Worm (Caenorhabditis elegans) whole organism, mixed stage, embryonic: ENCODE measurements around the gene rips-1.

Experiments
- M03D4.4 ChIP-seq: sonication (generic microtip); optimal IDR thresholded peaks from 2 replicates; lab custom pipeline; 2017; ENCODE audit warnings: mild to moderate bottlenecking, missing genetic modification characterization, missing compliant biosample characterization
- bed-3 ChIP-seq: fragments of 200-800 bp; sonication (Bioruptor generic); optimal IDR thresholded peaks from 3 replicates; lab custom pipeline; 2018; ENCODE audit warnings: mild to moderate bottlenecking, missing genetic modification characterization, moderate library complexity, missing compliant biosample characterization
- blmp-1 ChIP-seq: fragments of 150-350 bp; optimal IDR thresholded peaks from 2 replicates; lab custom pipeline; 2014; ENCODE audit warnings: missing biosample characterization, missing genetic modification characterization
- ceh-83 ChIP-seq: fragments of 200-800 bp; sonication (Bioruptor generic); optimal IDR thresholded peaks from 2 replicates; lab custom pipeline; 2018; ENCODE audit warnings: mild to moderate bottlenecking, missing genetic modification characterization, missing compliant biosample characterization
- ces-1 ChIP-seq: fragments of 150-350 bp; optimal IDR thresholded peaks from 2 replicates; lab custom pipeline; 2014; ENCODE audit warnings: missing biosample characterization, missing genetic modification reagents, missing genetic modification characterization
- cnd-1 ChIP-seq: fragments of 200-800 bp; sonication (Bioruptor generic); optimal IDR thresholded peaks from 2 replicates; lab custom pipeline; 2018; ENCODE audit warnings: mild to moderate bottlenecking, missing genetic modification characterization, missing compliant biosample characterization
- drap-1 ChIP-seq: fragments of 200-800 bp; sonication (Bioruptor generic); optimal IDR thresholded peaks from 3 replicates; lab custom pipeline; 2018; ENCODE audit warnings: mild to moderate bottlenecking, missing genetic modification characterization, missing compliant biosample characterization
- elt-1 ChIP-seq: sonication (generic microtip); optimal IDR thresholded peaks from 2 replicates; lab custom pipeline; 2017; ENCODE audit warnings: missing genetic modification characterization, mild to moderate bottlenecking, missing compliant biosample characterization, antibody characterized with exemption, moderate library complexity, borderline replicate concordance; ENCODE audit not compliant: insufficient read depth
- elt-3 ChIP-seq: fragments of 150-350 bp; optimal IDR thresholded peaks from 2 replicates; lab custom pipeline; 2014; ENCODE audit warnings: missing biosample characterization, missing genetic modification characterization
- flh-1 ChIP-seq: fragments of 200-800 bp; sonication (Bioruptor generic); optimal IDR thresholded peaks from 2 replicates; lab custom pipeline; 2018; ENCODE audit warnings: mild to moderate bottlenecking, missing genetic modification characterization, moderate library complexity, missing compliant biosample characterization
- ham-2 ChIP-seq: fragments of 200-800 bp; sonication (Bioruptor generic); optimal IDR thresholded peaks from 2 replicates; lab custom pipeline; 2018; ENCODE audit warnings: mild to moderate bottlenecking, missing genetic modification characterization, missing compliant biosample characterization
- hlh-1 ChIP-seq: fragments of 150-350 bp; optimal IDR thresholded peaks from 2 replicates; lab custom pipeline; 2014; ENCODE audit warnings: missing biosample characterization, missing genetic modification reagents, missing genetic modification characterization
- lin-13 ChIP-seq: fragments of 150-350 bp; optimal IDR thresholded peaks from 2 replicates; lab custom pipeline; 2014; ENCODE audit warnings: missing biosample characterization, missing genetic modification characterization
- lsy-2 ChIP-seq: fragments of 150-350 bp; optimal IDR thresholded peaks from 2 replicates; lab custom pipeline; 2014; ENCODE audit warnings: missing biosample characterization, missing genetic modification characterization
- mab-5 ChIP-seq: fragments of 150-350 bp; optimal IDR thresholded peaks from 2 replicates; lab custom pipeline; 2014; ENCODE audit warnings: missing biosample characterization, missing genetic modification characterization
- mep-1 ChIP-seq: fragments of 150-350 bp; optimal IDR thresholded peaks from 2 replicates; lab custom pipeline; 2017; ENCODE audit warnings: missing biosample characterization, missing genetic modification reagents, missing genetic modification characterization, inconsistent platforms
- mls-2 ChIP-seq: sonication (generic microtip); optimal IDR thresholded peaks from 2 replicates; lab custom pipeline; 2016; ENCODE audit warnings: mild to moderate bottlenecking, missing genetic modification characterization, moderate library complexity, missing compliant biosample characterization
- nhr-12 ChIP-seq: fragments of 150-350 bp; optimal IDR thresholded peaks from 2 replicates; lab custom pipeline; 2014; ENCODE audit warnings: missing biosample characterization, missing genetic modification characterization
- nhr-2 ChIP-seq: fragments of 150-350 bp; optimal IDR thresholded peaks from 2 replicates; lab custom pipeline; 2014; ENCODE audit warnings: missing biosample characterization, missing genetic modification characterization
- nhr-237 ChIP-seq: fragments of 150-350 bp; optimal IDR thresholded peaks from 2 replicates; lab custom pipeline; 2014; ENCODE audit warnings: missing biosample characterization, missing genetic modification characterization
- nhr-28 ChIP-seq: fragments of 150-350 bp; optimal IDR thresholded peaks from 2 replicates; lab custom pipeline; 2014; ENCODE audit warnings: missing biosample characterization, missing genetic modification characterization
- nhr-76 ChIP-seq: sonication (generic microtip); optimal IDR thresholded peaks from 2 replicates; lab custom pipeline; 2017; ENCODE audit warnings: missing biosample characterization, missing genetic modification characterization
- pha-4 ChIP-seq: fragments of 150-350 bp; optimal IDR thresholded peaks from 2 replicates; lab custom pipeline; 2018; ENCODE audit warnings: missing biosample characterization, missing genetic modification reagents, missing genetic modification characterization
- sem-2 ChIP-seq: fragments of 200-800 bp; sonication (Bioruptor generic); optimal IDR thresholded peaks from 2 replicates; lab custom pipeline; 2018; ENCODE audit warnings: mild to moderate bottlenecking, missing genetic modification characterization, missing compliant biosample characterization
- sptf-1 ChIP-seq: sonication (generic microtip); optimal IDR thresholded peaks from 2 replicates; lab custom pipeline; 2017; ENCODE audit warnings: mild to moderate bottlenecking, missing genetic modification characterization, moderate library complexity, missing compliant biosample characterization
- tbx-8 ChIP-seq: fragments of 200-800 bp; sonication (Bioruptor generic); optimal IDR thresholded peaks from 2 replicates; lab custom pipeline; 2018; ENCODE audit warnings: mild to moderate bottlenecking, missing genetic modification characterization, moderate library complexity, missing compliant biosample characterization
- unc-120 ChIP-seq: sonication (generic microtip); optimal IDR thresholded peaks from 2 replicates; lab custom pipeline; 2017; ENCODE audit warnings: missing genetic modification characterization, missing compliant biosample characterization; ENCODE audit not compliant: poor library complexity, severe bottlenecking
- unc-39 ChIP-seq: fragments of 150-350 bp; optimal IDR thresholded peaks from 2 replicates; lab custom pipeline; 2014; ENCODE audit warnings: missing biosample characterization, missing genetic modification characterization

The rips-1 gene

ce11 chrV:3768270-3768669, 3.6 kb upstream of the rips-1 start, which contains the start of gene R08E5.4:
TSS of gene R08E5.4 (plus strand) at chrV:3768570.
- no peak for TF ChIP-seq tbx-8 (GFP tag; lab: Kevin White, UChicago)

ce11 chrV:3773618-3774017, 1.8 kb downstream of the rips-1 start:
- TF ChIP-seq mep-1 (tag; lab: Kevin White, UChicago) (no peak), nhr-2 (tag; lab: Kevin White, UChicago) (no peak), unc-120 (tag; lab: Kevin White, UChicago) (no peak), nhr-237 (tag; lab: Kevin White, UChicago) (no peak), sptf-1 (no peak), ceh-83 (GFP tag; lab: Kevin White, UChicago) (no peak), drap-1 (no peak), nhr-28 (tag; lab: Kevin White, UChicago) (no peak), cnd-1 (tag; lab: Kevin White, UChicago) (no peak), mls-2 (tag; lab: Kevin White, UChicago) (no peak), ham-2 (GFP tag; lab: Kevin White, UChicago) (no peak), blmp-1 (tag; lab: Kevin White, UChicago) (no peak), ces-1 (GFP tag; lab: Kevin White, UChicago) (no peak), sem-2 (GFP tag; lab: Kevin White, UChicago) (no peak), M03D4.4 (tag; lab: Kevin White, UChicago) (no peak), nhr-76 (no peak), pha-4 (tag; lab: Kevin White, UChicago) (no peak), elt-3 (no peak), unc-39 (tag; lab: Kevin White, UChicago) (no peak)

- TF ChIP-seq bed-3 = no peak
- no peak for TF ChIP-seq hlh-1 (tag; lab: Kevin White, UChicago)
- no peak for TF ChIP-seq unc-120 (tag; lab: Kevin White, UChicago)
- TF ChIP-seq ces-1 (GFP tag; lab: Kevin White, UChicago) = no peak
- TF ChIP-seq ham-2 (GFP tag; lab: Kevin White, UChicago) = no peak
- no peak for TF ChIP-seq elt-1 (tag; lab: Kevin White, UChicago)
- TF ChIP-seq blmp-1 (tag; lab: Kevin White, UChicago) = no peak
- no peak for TF ChIP-seq nhr-12 (tag; lab: Kevin White, UChicago)
Measured at ce11 chrV:3774653-3775052, 2.8 kb downstream of the rips-1 start.

ce11 chrV:3776086-3776589, 4.3 kb downstream of the rips-1 start, which contains the start of gene cysl-3:
TSS of gene cysl-3 (minus strand) at chrV:3776136.
- TF ChIP-seq mls-2 (tag; lab: Kevin White, UChicago) = no peak
- no peak for TF ChIP-seq ces-1 (GFP tag; lab: Kevin White, UChicago)
- no peak for TF ChIP-seq elt-1 (tag; lab: Kevin White, UChicago)
- no peak for TF ChIP-seq flh-1 (GFP tag; lab: Kevin White, UChicago)
- TF ChIP-seq sptf-1 = no peak
- TF ChIP-seq M03D4.4 (tag; lab: Kevin White, UChicago) = no peak
- no peak for TF ChIP-seq mab-5 (tag; lab: Kevin White, UChicago)
- TF ChIP-seq nhr-2 (tag; lab: Kevin White, UChicago) = no peak
- TF ChIP-seq nhr-28 (tag; lab: Kevin White, UChicago) = no peak
- TF ChIP-seq elt-3 = no peak

- TF ChIP-seq lin-13 (tag; lab: Kevin White, UChicago) = no peak
Measured at ce11 chrV:3776946-3777345, 5.1 kb downstream of the rips-1 start.

ce11 chrV:3784167-3784734, 12.4 kb downstream of the rips-1 start, which contains the start of gene R08F11.1:
TSS of gene R08F11.1 (minus strand) at chrV:3784217.
- TF ChIP-seq nhr-2 (tag; lab: Kevin White, UChicago) (no peak), mep-1 (tag; lab: Kevin White, UChicago) (no peak), lsy-2 (no peak), nhr-76 (no peak), mls-2 (tag; lab: Kevin White, UChicago) (no peak), nhr-12 (tag; lab: Kevin White, UChicago) (no peak), tbx-8 (GFP tag; lab: Kevin White, UChicago) (no peak), ces-1 (GFP tag; lab: Kevin White, UChicago) (no peak)
